Fruit fly (Drosophila melanogaster): ENCODE data around the gene Rnf11.

DNA sequence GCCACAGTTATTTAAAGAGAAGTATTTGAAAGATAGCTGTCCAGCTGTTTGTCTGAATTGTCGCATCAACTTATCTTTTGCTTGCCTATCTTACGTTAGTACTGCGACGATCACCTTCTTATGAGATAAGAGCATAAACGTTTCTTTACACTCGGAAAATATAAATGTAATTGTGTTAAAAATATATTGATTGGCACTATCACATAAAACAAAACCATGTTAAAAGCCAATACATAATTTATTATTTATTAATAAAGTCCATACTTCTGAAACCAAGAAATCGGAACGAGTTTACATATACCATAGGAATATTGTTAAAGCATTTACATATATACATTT, 44.2 kb downstream of the Rnf11 start:
- no peak for TF ChIP-seq cyc (GFP tag; optimal IDR thresholded peaks at IDR 0.05)
- no peak for TF ChIP-seq Gug (GFP tag; IDR thresholded peaks at IDR 0.05)
- no peak for TF ChIP-seq Eip75B (GFP tag; optimal IDR thresholded peaks at IDR 0.05)
- TF ChIP-seq salr (GFP tag; optimal IDR thresholded peaks at IDR 0.05), result no peak
- no peak for TF ChIP-seq CG11902 (GFP tag; optimal IDR thresholded peaks at IDR 0.05)
- TF ChIP-seq CG6163 (GFP tag; IDR thresholded peaks at IDR 0.05), result no peak
- TF ChIP-seq CG8319 (GFP tag; optimal IDR thresholded peaks at IDR 0.05), result no peak
- TF ChIP-seq CG6854 (GFP tag; optimal IDR thresholded peaks at IDR 0.05), result no peak
- no peak for TF ChIP-seq CG11294 (GFP tag; IDR thresholded peaks at IDR 0.05)

All from whole organism, prepupa.